Fruit fly (Drosophila melanogaster) whole organism, embryonic: Measurements from ENCODE around the gene CG13801.

Source experiments
- C15 ChIP-seq: fragments of 200-800 bp; sonication (Bioruptor generic); IDR thresholded peaks from 3 replicates; pipeline ENCODE4 v1.3.6; 2022; ENCODE audit warnings: missing biosample characterization, missing genetic modification characterization
- CG1792 ChIP-seq: fragments of 200-800 bp; sonication (Bioruptor generic); optimal IDR thresholded peaks from 2 replicates; lab custom pipeline; 2016; ENCODE audit warnings: missing biosample characterization, missing genetic modification characterization
- eyg ChIP-seq: fragments of 200-800 bp; sonication (Bioruptor generic); optimal IDR thresholded peaks from 3 replicates; lab custom pipeline; 2016; ENCODE audit warnings: missing biosample characterization, missing genetic modification characterization
- gsb ChIP-seq: fragments of 200-800 bp; sonication (Bioruptor generic); IDR thresholded peaks from 2 replicates; pipeline ENCODE4 v1.3.6; 2022; ENCODE audit warnings: missing biosample characterization, missing genetic modification characterization
- tna ChIP-seq: fragments of 200-800 bp; sonication (Bioruptor generic); IDR thresholded peaks from 2 replicates; pipeline ENCODE4 v1.3.6; 2022; ENCODE audit warnings: missing biosample characterization, missing genetic modification characterization; ENCODE audit not compliant: partially characterized antibody
- ttk ChIP-seq: fragments of 200-800 bp; sonication (Bioruptor generic); IDR thresholded peaks from 2 replicates; pipeline ENCODE4 v2.1.2; 2022; ENCODE audit warnings: missing biosample characterization, missing genetic modification characterization

dm6 chr3L:2399788-2400187 is 39.4 kb downstream of the CG13801 start:
- no peak for TF ChIP-seq tna (GFP tag; lab: Robert Waterston, UW)
- no peak for TF ChIP-seq C15 (GFP tag; lab: Robert Waterston, UW)
- no peak for TF ChIP-seq ttk
- no peak for TF ChIP-seq CG1792
- no peak for TF ChIP-seq gsb
- TF ChIP-seq eyg (GFP tag; lab: Kevin White, UChicago) = no peak
